Fruit fly (Drosophila melanogaster): ENCODE data around the gene Diap1.
A peak's percentile ranks its signal among the peaks of the same experiment; 100 is the strongest.

The Diap1 gene

DNA sequence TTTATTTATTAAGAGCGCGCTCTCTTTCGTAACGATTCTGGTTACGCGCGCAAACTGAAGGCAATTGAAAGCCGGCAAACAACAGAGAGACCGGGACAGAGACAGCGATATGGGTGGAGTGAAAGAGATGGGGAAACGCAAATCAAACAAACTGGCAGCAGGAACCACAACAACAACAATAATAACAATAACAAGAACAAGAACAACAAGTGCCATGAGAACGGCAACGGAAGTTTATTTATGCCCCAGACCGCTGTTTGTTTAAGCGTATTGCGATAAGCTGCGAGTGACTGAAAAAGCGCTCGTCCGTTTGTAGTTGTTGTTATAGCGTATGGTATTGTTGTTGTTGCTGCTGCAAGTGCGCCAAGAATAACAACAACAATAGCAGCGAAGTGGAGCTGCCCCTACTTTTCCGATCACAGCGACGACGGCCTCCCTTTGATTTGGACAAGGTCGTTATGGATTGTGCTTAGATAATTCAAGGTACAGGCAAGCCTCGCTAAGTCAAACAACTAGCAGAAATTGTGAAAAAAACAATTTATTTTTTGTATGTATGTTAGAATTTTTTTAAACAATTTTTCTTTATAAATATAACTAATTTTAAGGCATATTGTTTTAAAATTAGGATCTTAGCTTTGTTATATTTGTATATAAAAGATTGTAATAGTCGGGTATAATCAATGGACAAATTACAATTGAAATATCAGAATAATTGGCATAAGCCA, 24.6 kb downstream of the Diap1 start (continued):
- TF ChIP-seq Asciz (GFP tag; optimal IDR thresholded peaks at IDR 0.05): peak; percentile 73
- no peak for TF ChIP-seq CG16815 (GFP tag; optimal IDR thresholded peaks at IDR 0.05)
- no peak for TF ChIP-seq lov (optimal IDR thresholded peaks at IDR 0.05)
- TF ChIP-seq lov (GFP tag; IDR thresholded peaks at IDR 0.05): peak; percentile 87
- TF ChIP-seq z (GFP tag; IDR thresholded peaks at IDR 0.05): peak; percentile 71; the same call in 2 of the 3 replicates
- peak; percentile 70 for TF ChIP-seq CG12769 (tag; optimal IDR thresholded peaks at IDR 0.05)
- no peak for TF ChIP-seq trh (GFP tag; optimal IDR thresholded peaks at IDR 0.05)
- peak; percentile 82 for TF ChIP-seq Vsx1 (GFP tag; optimal IDR thresholded peaks at IDR 0.05)
- TF ChIP-seq grau (tag; optimal IDR thresholded peaks at IDR 0.05): peak; percentile 89
- peak; percentile 50; the same call in 1 of the 2 replicates for TF ChIP-seq stc (GFP tag; IDR thresholded peaks at IDR 0.05)
- no peak for TF ChIP-seq nom (GFP tag; optimal IDR thresholded peaks at IDR 0.05)
- TF ChIP-seq ATbp (GFP tag; optimal IDR thresholded peaks at IDR 0.05): peak; percentile 90
- peak; percentile 55 for TF ChIP-seq Antp (GFP tag; optimal IDR thresholded peaks at IDR 0.05)
- no peak for TF ChIP-seq D19A (tag; optimal IDR thresholded peaks at IDR 0.05)
- no peak for TF ChIP-seq Ets97D (GFP tag; optimal IDR thresholded peaks at IDR 0.05)
- TF ChIP-seq fd3F (GFP tag; optimal IDR thresholded peaks at IDR 0.05): peak; percentile 25
- TF ChIP-seq CG13894 (tag; optimal IDR thresholded peaks at IDR 0.05): no peak
- no peak for TF ChIP-seq CG10462 (GFP tag; optimal IDR thresholded peaks at IDR 0.05)
- peak; percentile 61; the same call in 1 of the 2 replicates for TF ChIP-seq CG1024 (GFP tag; IDR thresholded peaks at IDR 0.05)
- no peak for TF ChIP-seq CG10147 (GFP tag; optimal IDR thresholded peaks at IDR 0.05)
- TF ChIP-seq nerfin-2 (GFP tag; IDR thresholded peaks at IDR 0.05; ENCODE audit: partially characterized antibody): no peak
- no peak for TF ChIP-seq dan (GFP tag; IDR thresholded peaks at IDR 0.05)
- TF ChIP-seq Dad (GFP tag; optimal IDR thresholded peaks at IDR 0.05): peak; percentile 32
- peak; percentile 72 for TF ChIP-seq Mes4 (GFP tag; optimal IDR thresholded peaks at IDR 0.05)
- TF ChIP-seq D (optimal IDR thresholded peaks at IDR 0.05): no peak
- peak; percentile 66 for TF ChIP-seq D (GFP tag; optimal IDR thresholded peaks at IDR 0.05)
- TF ChIP-seq CG7987 (GFP tag; optimal IDR thresholded peaks at IDR 0.05): peak; percentile 66
- TF ChIP-seq E2f2 (GFP tag; IDR thresholded peaks at IDR 0.05): peak; percentile 55
- TF ChIP-seq NFAT (GFP tag; IDR thresholded peaks at IDR 0.05): 0 out of 2 replicates have a peak, but pooled peaks have one; percentile 14
- peak; percentile 59 for TF ChIP-seq CG12071 (GFP tag; optimal IDR thresholded peaks at IDR 0.05)
- TF ChIP-seq NC2α (GFP tag; optimal IDR thresholded peaks at IDR 0.05): peak; percentile 74
- TF ChIP-seq tio (GFP tag; optimal IDR thresholded peaks at IDR 0.05): no peak
- peak; percentile 45 for TF ChIP-seq exex (tag; optimal IDR thresholded peaks at IDR 0.05)
- TF ChIP-seq CG10209 (GFP tag; optimal IDR thresholded peaks at IDR 0.05): peak; percentile 70
- peak; percentile 80 for TF ChIP-seq sqz (GFP tag; optimal IDR thresholded peaks at IDR 0.05)
- TF ChIP-seq Hmr (GFP tag; optimal IDR thresholded peaks at IDR 0.05): peak; percentile 68
- no peak for TF ChIP-seq crp (GFP tag; optimal IDR thresholded peaks at IDR 0.05)
- no peak for TF ChIP-seq CG2889 (GFP tag; IDR thresholded peaks at IDR 0.05)
- peak; percentile 66 for TF ChIP-seq CG12219 (GFP tag; optimal IDR thresholded peaks at IDR 0.05)
- peak; percentile 64; the same call in 1 of the 2 replicates for TF ChIP-seq E2f1 (GFP tag; IDR thresholded peaks at IDR 0.05)
- TF ChIP-seq zen2 (GFP tag; IDR thresholded peaks at IDR 0.05; ENCODE audit: partially characterized antibody): no peak
- TF ChIP-seq CG1603 (tag; optimal IDR thresholded peaks at IDR 0.05): peak; percentile 77
- TF ChIP-seq NfI (GFP tag; optimal IDR thresholded peaks at IDR 0.05): peak; percentile 42
- peak; percentile 64 for TF ChIP-seq CG34376 (GFP tag; optimal IDR thresholded peaks at IDR 0.05)
- no peak for TF ChIP-seq CG8388 (GFP tag; optimal IDR thresholded peaks at IDR 0.05)
- TF ChIP-seq dpn (GFP tag; optimal IDR thresholded peaks at IDR 0.05): peak in 1 of 2 experiments; percentile 58
- 0 out of 2 replicates have a peak, but pooled peaks have one; percentile 20 for TF ChIP-seq CG43689 (GFP tag; IDR thresholded peaks at IDR 0.05)
- TF ChIP-seq CG18262 (tag; optimal IDR thresholded peaks at IDR 0.05): peak; percentile 40
- TF ChIP-seq bcd (GFP tag; optimal IDR thresholded peaks at IDR 0.05): peak; percentile 57
